Worm (Caenorhabditis elegans): ENCODE results near the gene bath-21.

ce11 chrII:2063989-2064388, 37.6 kb upstream of the bath-21 start, which contains the start of gene F07E5.13:
- TF ChIP-seq aly-1 (tag; optimal IDR thresholded peaks at IDR 0.05) (no peak), flt-1 (GFP tag; IDR thresholded peaks at IDR 0.05) (no peak), ama-1 (optimal IDR thresholded peaks at IDR 0.05) (no peak), ets-7 (tag; optimal IDR thresholded peaks at IDR 0.05) (no peak), hmg-4 (GFP tag; optimal IDR thresholded peaks at IDR 0.05) (no peak), B0310.2 (tag; optimal IDR thresholded peaks at IDR 0.05) (no peak), tbx-11 (GFP tag; IDR thresholded peaks at IDR 0.05) (no peak)
